Worm (Caenorhabditis elegans): ENCODE measurements around the gene let-268.
"Not testable (repeated sequence)": the region's sequence is repeated elsewhere in the genome, so short reads cannot be mapped to it uniquely, and the experiment has no call there.

The let-268 gene

ce11 chrII:10012490-10012889 is 27.3 kb downstream of the let-268 start:
- TF ChIP-seq egl-27 (tag; optimal IDR thresholded peaks at IDR 0.05) (no peak), nhr-11 (tag; optimal IDR thresholded peaks at IDR 0.05) (peak; percentile 47)

- no peak for TF ChIP-seq fkh-10 (GFP tag; optimal IDR thresholded peaks at IDR 0.05)
- TF ChIP-seq ceh-16 (tag; optimal IDR thresholded peaks at IDR 0.05), result no peak
- peak; percentile 2 for TF ChIP-seq nhr-25 (tag; optimal IDR thresholded peaks at IDR 0.05)
Measured at ce11 chrII:10011733-10012132, 28.0 kb downstream of the let-268 start.

DNA sequence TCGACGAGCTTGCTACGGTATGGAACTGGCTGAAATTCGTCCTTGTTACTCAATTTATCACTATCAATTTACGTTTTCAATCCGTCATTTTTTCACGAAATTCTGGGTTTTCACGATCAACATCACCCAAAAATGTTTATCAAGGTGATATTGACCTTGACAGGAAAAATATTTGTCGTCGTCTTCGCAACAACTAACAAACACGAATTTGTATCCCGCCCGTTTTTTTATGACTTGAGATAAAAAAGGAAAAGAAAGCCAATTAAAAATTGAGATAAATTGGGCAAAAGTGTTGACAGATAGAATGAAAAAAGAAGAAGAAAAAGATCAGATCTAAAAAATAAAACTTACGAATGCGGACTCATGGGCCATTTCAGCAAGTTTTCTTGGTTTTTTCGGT is 28.9 kb downstream of the let-268 start:
- peak; percentile 32 for TF ChIP-seq nhr-25 (tag; optimal IDR thresholded peaks at IDR 0.05)
- no peak for TF ChIP-seq ceh-28 (tag; optimal IDR thresholded peaks at IDR 0.05)
- peak; percentile 5 for TF ChIP-seq nhr-23 (tag; optimal IDR thresholded peaks at IDR 0.05)

DNA sequence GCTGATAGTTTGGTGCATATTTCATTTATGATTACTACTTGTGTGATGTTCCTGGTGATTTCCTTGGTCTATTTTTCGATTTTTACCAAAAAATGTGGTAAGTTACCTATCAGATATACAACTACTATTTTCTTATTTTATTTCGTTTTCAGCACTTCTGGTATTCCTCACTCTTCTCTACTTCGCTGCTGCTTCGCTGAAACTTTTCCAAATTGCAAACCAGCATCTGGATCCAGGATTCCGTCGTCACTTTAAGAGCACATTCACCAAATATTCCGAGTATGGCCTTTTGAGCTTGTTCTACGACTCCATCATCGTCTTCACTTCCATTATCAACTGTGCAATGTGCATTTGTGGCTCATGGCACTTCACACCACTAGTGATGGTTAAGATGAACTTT is 31.2 kb downstream of the let-268 start:
- TF ChIP-seq unc-39 (tag; optimal IDR thresholded peaks at IDR 0.05), result no peak

DNA sequence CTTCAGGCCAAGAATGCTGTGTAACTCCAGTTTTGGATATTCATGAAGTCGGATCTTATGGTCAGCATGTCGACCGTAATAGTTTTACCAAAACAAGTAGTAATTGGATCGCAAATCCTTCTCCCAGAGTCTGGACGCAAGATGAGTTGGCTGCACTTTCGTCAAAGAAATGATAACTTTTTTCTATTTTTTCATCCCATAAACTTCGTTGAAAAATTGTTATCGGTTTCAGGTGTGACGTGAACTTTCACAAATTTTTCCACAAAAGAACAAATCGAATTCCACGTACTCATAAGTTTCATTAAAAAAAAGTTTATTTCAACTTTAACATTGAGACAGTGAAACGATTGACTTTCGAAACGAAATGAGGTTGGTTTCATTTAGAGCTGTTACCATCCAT is 31.9 kb downstream of the let-268 start, which contains the start of gene ZK892.5:
Gene ZK892.5, plus strand, starts transcription at position 301 of the 400 bp plus-strand sequence.
- TF ChIP-seq lin-39 (tag; optimal IDR thresholded peaks at IDR 0.05), result no peak
- no peak for TF ChIP-seq nhr-25 (tag; optimal IDR thresholded peaks at IDR 0.05)
- no peak for TF ChIP-seq tbx-2 (tag; optimal IDR thresholded peaks at IDR 0.05)
- TF ChIP-seq snpc-4 (tag; optimal IDR thresholded peaks at IDR 0.05), result no peak
- no peak for TF ChIP-seq nhr-77 (tag; optimal IDR thresholded peaks at IDR 0.05)
- no peak for TF ChIP-seq ceh-9 (tag; optimal IDR thresholded peaks at IDR 0.05)
- no peak for TF ChIP-seq jun-1 (tag; optimal IDR thresholded peaks at IDR 0.05)
- no peak for TF ChIP-seq ceh-82 (tag; optimal IDR thresholded peaks at IDR 0.05)
- no peak for TF ChIP-seq nhr-76 (tag; optimal IDR thresholded peaks at IDR 0.05)
- no peak for TF ChIP-seq ceh-16 (tag; optimal IDR thresholded peaks at IDR 0.05)
- TF ChIP-seq nhr-237 (tag; optimal IDR thresholded peaks at IDR 0.05), result no peak
- TF ChIP-seq fkh-2 (tag; optimal IDR thresholded peaks at IDR 0.05), result no peak
- TF ChIP-seq nfya-1 (tag; optimal IDR thresholded peaks at IDR 0.05; ENCODE audit: insufficient read depth), result no peak
- TF ChIP-seq skn-1 (tag; optimal IDR thresholded peaks at IDR 0.05), result no peak
- no peak for TF ChIP-seq ztf-4 (tag; optimal IDR thresholded peaks at IDR 0.05)
- no peak for TF ChIP-seq fos-1 (tag; optimal IDR thresholded peaks at IDR 0.05)

DNA sequence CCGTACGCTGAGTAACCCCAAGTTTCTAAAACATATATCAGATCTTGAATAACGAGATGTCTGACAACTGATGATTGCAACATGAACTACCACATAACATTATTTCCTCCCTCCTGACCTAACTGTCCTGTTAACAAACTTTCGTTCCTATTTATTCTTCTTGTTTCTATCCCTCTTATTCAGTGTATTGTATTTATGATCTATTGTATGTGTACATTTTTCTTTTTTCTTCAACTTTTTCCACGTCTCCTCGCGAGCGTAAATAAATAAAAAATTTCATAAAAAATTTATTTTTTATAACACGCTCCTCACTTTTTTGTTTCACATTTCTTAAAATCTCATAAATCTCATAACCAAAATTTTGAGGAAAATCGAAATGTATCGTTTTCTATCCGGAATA is 33.5 kb downstream of the let-268 start, which contains the start of gene ZK892.4:
Gene ZK892.4, plus strand, starts transcription at position 301 of the 400 bp plus-strand sequence.
- not testable (repeated sequence) for TF ChIP-seq hmg-11, nhr-237, zag-1 (tag; optimal IDR thresholded peaks at IDR 0.05)

- TF ChIP-seq ztf-4 (tag; optimal IDR thresholded peaks at IDR 0.05), result no peak
Measured at ce11 chrII:10001546-10001945, 38.2 kb downstream of the let-268 start, which contains the start of gene ZK892.3. ZK892.3 (plus strand) TSS chrII:10001846.

DNA sequence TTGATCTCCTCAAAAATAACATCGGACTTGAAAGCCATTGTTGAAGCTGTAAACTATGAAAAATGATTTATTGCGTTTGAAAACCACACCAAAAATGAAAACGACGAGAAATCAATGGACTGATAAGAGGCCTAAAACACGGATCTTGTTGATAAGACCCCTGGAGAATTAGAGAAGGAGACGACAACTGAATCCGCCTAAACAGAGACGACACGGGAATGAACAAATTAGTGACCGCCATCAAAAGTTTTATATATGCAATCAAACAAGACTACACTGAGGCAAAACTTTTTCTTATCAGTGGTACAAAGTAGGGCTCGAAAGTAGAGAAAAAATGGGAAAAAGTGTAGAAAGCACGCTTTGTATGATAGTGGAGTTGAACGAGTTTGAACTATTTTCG is 38.7 kb downstream of the let-268 start, which contains the start of gene nlt-1:
Gene nlt-1, minus strand, starts transcription at position 78 of the 400 bp plus-strand sequence.
- TF ChIP-seq ceh-9 (tag; optimal IDR thresholded peaks at IDR 0.05) (no peak), jun-1 (tag; optimal IDR thresholded peaks at IDR 0.05) (peak; percentile 80), ceh-28 (tag; optimal IDR thresholded peaks at IDR 0.05) (no peak), nhr-77 (tag; optimal IDR thresholded peaks at IDR 0.05) (no peak), pqm-1 (tag; optimal IDR thresholded peaks at IDR 0.05) (peak; percentile 98), elt-2 (tag; optimal IDR thresholded peaks at IDR 0.05) (peak; percentile 98), ztf-4 (tag; optimal IDR thresholded peaks at IDR 0.05) (no peak), nhr-67 (tag; optimal IDR thresholded peaks at IDR 0.05) (no peak), fkh-2 (tag; optimal IDR thresholded peaks at IDR 0.05) (no peak), snpc-4 (tag; optimal IDR thresholded peaks at IDR 0.05) (no peak), nhr-237 (tag; optimal IDR thresholded peaks at IDR 0.05) (no peak), skn-1 (tag; optimal IDR thresholded peaks at IDR 0.05) (no peak), nhr-43 (tag; optimal IDR thresholded peaks at IDR 0.05; ENCODE audit: poor library complexity, severe bottlenecking) (no peak), nhr-23 (tag; optimal IDR thresholded peaks at IDR 0.05) (peak; percentile 13), nhr-76 (tag; optimal IDR thresholded peaks at IDR 0.05) (no peak), hmg-11 (tag; optimal IDR thresholded peaks at IDR 0.05) (no peak), sea-2 (GFP tag; optimal IDR thresholded peaks at IDR 0.05) (no peak), pha-4 (tag; optimal IDR thresholded peaks at IDR 0.05) (peak; percentile 50), zag-1 (tag; optimal IDR thresholded peaks at IDR 0.05) (no peak), lin-39 (tag; optimal IDR thresholded peaks at IDR 0.05) (no peak), eor-1 (tag; optimal IDR thresholded peaks at IDR 0.05) (no peak), mdl-1 (tag; optimal IDR thresholded peaks at IDR 0.05) (no peak)

All from whole organism, L3 larva.